Fruit fly (Drosophila melanogaster) S2 (cell line): ENCODE results near the gene CG1113.

Experiments used
- CG8478 ChIP-seq: fragments of >200 bp; optimal IDR thresholded peaks from 2 replicates; lab custom pipeline; 2018
- CTCF ChIP-seq, 2 experiments: fragments of >200 bp; optimal IDR thresholded peaks; 2 replicates each; lab custom pipeline; 2018

- TF ChIP-seq CG8478 (no peak), CTCF (optimal IDR thresholded peaks at IDR 0.05; lab: Kevin White, UChicago) (no peak)
Observed at dm6 chr3R:5282755-5283359, 29.9 kb downstream of the CG1113 start.
